Worm (Caenorhabditis elegans) whole organism, L2 larva: ENCODE measurements around the gene F37B12.3.

Source experiments
- C34F6.9 ChIP-seq: fragments of 150-350 bp; optimal IDR thresholded peaks from 2 replicates; lab custom pipeline; 2014; ENCODE audit warnings: missing biosample characterization, missing genetic modification characterization
- F13H6.1 ChIP-seq: sonication (generic microtip); optimal IDR thresholded peaks from 2 replicates; lab custom pipeline; 2016; ENCODE audit warnings: missing genetic modification characterization, missing compliant biosample characterization
- R02D3.7 ChIP-seq: fragments of 150-350 bp; optimal IDR thresholded peaks from 2 replicates; lab custom pipeline; 2014; ENCODE audit warnings: missing biosample characterization, missing genetic modification characterization
- Y55F3AM.14 ChIP-seq: fragments of 200-800 bp; sonication (Bioruptor generic); optimal IDR thresholded peaks from 2 replicates; lab custom pipeline; 2018; ENCODE audit warnings: mild to moderate bottlenecking, missing genetic modification characterization, missing compliant biosample characterization
- ZK546.5 ChIP-seq: sonication (generic microtip); optimal IDR thresholded peaks from 2 replicates; lab custom pipeline; 2017; ENCODE audit warnings: missing biosample characterization, missing genetic modification characterization
- alr-1 ChIP-seq: fragments of 150-350 bp; optimal IDR thresholded peaks from 2 replicates; lab custom pipeline; 2014; ENCODE audit warnings: missing biosample characterization, missing genetic modification characterization
- aly-2 ChIP-seq: fragments of 150-350 bp; optimal IDR thresholded peaks from 2 replicates; lab custom pipeline; 2014; ENCODE audit warnings: missing biosample characterization, missing genetic modification characterization
- ama-1 ChIP-seq: fragments of 150-350 bp; optimal IDR thresholded peaks from 2 replicates; lab custom pipeline; 2018; ENCODE audit warnings: inconsistent platforms
- blmp-1 ChIP-seq: sonication (generic microtip); optimal IDR thresholded peaks from 2 replicates; lab custom pipeline; 2017; ENCODE audit warnings: missing genetic modification characterization, mild to moderate bottlenecking, missing compliant biosample characterization, antibody characterized with exemption, moderate library complexity; ENCODE audit not compliant: insufficient read depth
- ceh-16 ChIP-seq: fragments of 150-350 bp; optimal IDR thresholded peaks from 2 replicates; lab custom pipeline; 2014; ENCODE audit warnings: missing biosample characterization, missing genetic modification characterization
- ceh-82 ChIP-seq: fragments of 150-350 bp; optimal IDR thresholded peaks from 2 replicates; lab custom pipeline; 2014; ENCODE audit warnings: missing biosample characterization, missing genetic modification characterization
- crh-2 ChIP-seq: sonication (generic microtip); optimal IDR thresholded peaks from 2 replicates; lab custom pipeline; 2017; ENCODE audit warnings: missing biosample characterization, missing genetic modification characterization
- dmd-4 ChIP-seq: sonication (generic microtip); optimal IDR thresholded peaks from 2 replicates; lab custom pipeline; 2017; ENCODE audit warnings: missing biosample characterization, missing genetic modification characterization
- egl-27 ChIP-seq: sonication (generic microtip); optimal IDR thresholded peaks from 3 replicates; lab custom pipeline; 2017; ENCODE audit warnings: missing biosample characterization, missing genetic modification reagents, missing genetic modification characterization
- elt-1 ChIP-seq: fragments of 150-350 bp; optimal IDR thresholded peaks from 2 replicates; lab custom pipeline; 2014; ENCODE audit warnings: missing biosample characterization, missing genetic modification characterization
- elt-3 ChIP-seq: sonication (generic microtip); optimal IDR thresholded peaks from 2 replicates; lab custom pipeline; 2017; ENCODE audit warnings: missing biosample characterization, missing genetic modification characterization
- fos-1 ChIP-seq: fragments of 150-350 bp; optimal IDR thresholded peaks from 2 replicates; lab custom pipeline; 2014; ENCODE audit warnings: missing biosample characterization, missing genetic modification characterization
- gmeb-1 ChIP-seq: fragments of 150-350 bp; optimal IDR thresholded peaks from 2 replicates; lab custom pipeline; 2014; ENCODE audit warnings: missing biosample characterization, missing genetic modification characterization
- lin-11 ChIP-seq: fragments of 150-350 bp; sonication (generic microtip); optimal IDR thresholded peaks from 2 replicates; lab custom pipeline; 2014; ENCODE audit warnings: missing biosample characterization, missing genetic modification characterization, inconsistent platforms, mixed read lengths
- lin-13 ChIP-seq: fragments of 150-350 bp; optimal IDR thresholded peaks from 2 replicates; lab custom pipeline; 2014; ENCODE audit warnings: missing biosample characterization, missing genetic modification reagents, missing genetic modification characterization
- lin-39 ChIP-seq: fragments of 150-350 bp; optimal IDR thresholded peaks from 2 replicates; lab custom pipeline; 2014; ENCODE audit warnings: missing biosample characterization, missing genetic modification reagents, missing genetic modification characterization
- lsy-2 ChIP-seq, 2 experiments: fragments of 150-350 bp in 1 of 2; sonication (generic microtip) in 1 of 2; optimal IDR thresholded peaks; 2 replicates each; lab custom pipeline; 2014 to 2017; ENCODE audit warnings: missing biosample characterization in 2 of 2, missing genetic modification characterization in 2 of 2
- mab-5 ChIP-seq: fragments of 150-350 bp; optimal IDR thresholded peaks from 2 replicates; lab custom pipeline; 2014; ENCODE audit warnings: missing biosample characterization, missing genetic modification characterization
- mbf-1 ChIP-seq: sonication (generic microtip); optimal IDR thresholded peaks from 2 replicates; lab custom pipeline; 2017; ENCODE audit warnings: missing biosample characterization, missing genetic modification characterization
- mdl-1 ChIP-seq, 2 experiments: fragments of 150-350 bp in 1 of 2; sonication (generic microtip) in 1 of 2; optimal IDR thresholded peaks; 2 replicates each; lab custom pipeline; 2017; ENCODE audit warnings: missing biosample characterization in 2 of 2, missing genetic modification characterization in 2 of 2
- nhr-10 ChIP-seq: sonication (generic microtip); optimal IDR thresholded peaks from 2 replicates; lab custom pipeline; 2017; ENCODE audit warnings: missing biosample characterization, missing genetic modification characterization
- nhr-11 ChIP-seq: fragments of 150-350 bp; optimal IDR thresholded peaks from 2 replicates; lab custom pipeline; 2014; ENCODE audit warnings: missing biosample characterization, missing genetic modification characterization
- nhr-12 ChIP-seq: fragments of 150-350 bp; optimal IDR thresholded peaks from 2 replicates; lab custom pipeline; 2014; ENCODE audit warnings: missing biosample characterization, missing genetic modification characterization
- nhr-129 ChIP-seq: fragments of 150-350 bp; optimal IDR thresholded peaks from 2 replicates; lab custom pipeline; 2014; ENCODE audit warnings: missing biosample characterization, missing genetic modification characterization
- nhr-21 ChIP-seq: fragments of 150-350 bp; optimal IDR thresholded peaks from 2 replicates; lab custom pipeline; 2014; ENCODE audit warnings: missing biosample characterization, missing genetic modification characterization
- nhr-23 ChIP-seq: fragments of 150-350 bp; optimal IDR thresholded peaks from 2 replicates; lab custom pipeline; 2014; ENCODE audit warnings: missing biosample characterization, missing genetic modification reagents, missing genetic modification characterization
- nhr-237 ChIP-seq: fragments of 150-350 bp; optimal IDR thresholded peaks from 2 replicates; lab custom pipeline; 2014; ENCODE audit warnings: missing biosample characterization, missing genetic modification characterization
- nhr-25 ChIP-seq: fragments of 150-350 bp; sonication (generic microtip); optimal IDR thresholded peaks from 3 replicates; lab custom pipeline; 2014; ENCODE audit warnings: missing biosample characterization, missing genetic modification characterization
- nhr-6 ChIP-seq: fragments of 150-350 bp; optimal IDR thresholded peaks from 2 replicates; lab custom pipeline; 2014; ENCODE audit warnings: missing biosample characterization, missing genetic modification characterization
- nhr-77 ChIP-seq: fragments of 150-350 bp; optimal IDR thresholded peaks from 2 replicates; lab custom pipeline; 2014; ENCODE audit warnings: missing biosample characterization, missing genetic modification characterization
- peb-1 ChIP-seq: fragments of 150-350 bp; optimal IDR thresholded peaks from 2 replicates; lab custom pipeline; 2014; ENCODE audit warnings: missing biosample characterization, missing genetic modification characterization
- sem-4 ChIP-seq: fragments of 150-350 bp; optimal IDR thresholded peaks from 2 replicates; lab custom pipeline; 2014; ENCODE audit warnings: missing biosample characterization, missing genetic modification reagents, missing genetic modification characterization
- skn-1 ChIP-seq: sonication (generic microtip); optimal IDR thresholded peaks from 2 replicates; lab custom pipeline; 2017; ENCODE audit warnings: missing biosample characterization, missing genetic modification characterization
- sma-3 ChIP-seq: sonication (generic microtip); optimal IDR thresholded peaks from 2 replicates; lab custom pipeline; 2016; ENCODE audit warnings: missing genetic modification reagents, missing genetic modification characterization, missing compliant biosample characterization
- sma-9 ChIP-seq, 2 experiments: fragments of 150-350 bp in 1 of 2; sonication (generic microtip) in 1 of 2; optimal IDR thresholded peaks; 2 replicates each; lab custom pipeline; 2014 to 2016; ENCODE audit warnings: missing genetic modification characterization in 2 of 2, mild to moderate bottlenecking in 1 of 2, missing biosample characterization in 1 of 2, missing compliant biosample characterization in 1 of 2, missing genetic modification reagents in 1 of 2, moderate library complexity in 1 of 2
- snpc-4 ChIP-seq: fragments of 150-350 bp; optimal IDR thresholded peaks from 2 replicates; lab custom pipeline; 2014; ENCODE audit warnings: missing biosample characterization, missing genetic modification characterization
- unc-39 ChIP-seq: fragments of 150-350 bp; optimal IDR thresholded peaks from 2 replicates; lab custom pipeline; 2014; ENCODE audit warnings: missing biosample characterization, missing genetic modification characterization
- unc-55 ChIP-seq: fragments of 150-350 bp; sonication (generic microtip); optimal IDR thresholded peaks from 3 replicates; lab custom pipeline; 2014; ENCODE audit warnings: missing biosample characterization, missing genetic modification reagents, missing genetic modification characterization
- unc-62 ChIP-seq: fragments of 150-350 bp; optimal IDR thresholded peaks from 2 replicates; lab custom pipeline; 2014; ENCODE audit warnings: missing biosample characterization, missing genetic modification reagents, missing genetic modification characterization
- zag-1 ChIP-seq: fragments of 150-350 bp; optimal IDR thresholded peaks from 2 replicates; lab custom pipeline; 2014; ENCODE audit warnings: missing biosample characterization, missing genetic modification characterization
- ztf-1 ChIP-seq: fragments of 200-800 bp; sonication (Bioruptor generic); conservative IDR thresholded peaks from 2 replicates; pipeline ENCODE4 v1.3.6; 2022; ENCODE audit warnings: missing genetic modification characterization, missing compliant biosample characterization
- ztf-11 ChIP-seq: sonication (generic microtip); optimal IDR thresholded peaks from 2 replicates; lab custom pipeline; 2017; ENCODE audit warnings: missing biosample characterization, missing genetic modification characterization
- ztf-4 ChIP-seq: fragments of 150-350 bp; optimal IDR thresholded peaks from 2 replicates; lab custom pipeline; 2014; ENCODE audit warnings: missing biosample characterization, missing genetic modification characterization

Gene F37B12.3

DNA sequence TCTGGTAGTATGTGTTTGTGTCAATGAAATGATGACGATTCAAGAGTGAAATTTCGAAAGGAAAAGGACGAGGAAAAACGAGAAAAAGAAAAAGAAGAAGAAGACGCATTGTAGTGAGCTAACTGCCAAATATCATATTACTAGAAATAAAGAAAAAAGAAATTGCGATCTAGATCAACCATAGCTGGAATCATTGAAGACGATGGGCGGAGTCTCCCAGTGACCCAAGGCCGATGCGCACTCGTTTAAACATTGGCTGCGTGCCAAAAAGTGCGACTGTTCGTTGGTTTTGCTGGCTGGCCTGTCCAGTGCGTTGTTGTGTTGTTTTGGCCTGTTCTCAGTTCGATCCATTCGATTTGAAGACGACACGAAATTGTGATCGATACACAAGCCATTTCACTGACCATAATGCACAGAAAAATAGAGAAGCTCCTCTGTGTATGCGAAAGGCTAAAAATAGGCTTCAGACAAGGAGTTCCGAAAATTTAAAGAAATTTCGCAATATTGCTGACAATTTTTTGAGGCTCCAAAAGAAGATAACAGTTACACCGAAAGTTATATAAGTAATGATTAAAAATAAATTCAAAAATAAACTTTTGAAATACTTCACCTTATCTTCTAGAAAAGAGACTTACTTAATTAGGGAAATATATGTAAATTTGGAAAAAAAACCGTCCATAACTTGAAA lies 21.2 kb upstream of the F37B12.3 start:
- TF ChIP-seq ztf-1 (GFP tag; lab: Robert Waterston, UW) (no peak), mbf-1 (no peak), zag-1 (tag; lab: Kevin White, UChicago) (no peak), nhr-25 (tag; lab: Kevin White, UChicago) (peak; percentile 40), unc-55 (GFP tag; lab: Kevin White, UChicago) (peak; percentile 8)
- TF ChIP-seq, all 48 proteins: peak for 2

DNA sequence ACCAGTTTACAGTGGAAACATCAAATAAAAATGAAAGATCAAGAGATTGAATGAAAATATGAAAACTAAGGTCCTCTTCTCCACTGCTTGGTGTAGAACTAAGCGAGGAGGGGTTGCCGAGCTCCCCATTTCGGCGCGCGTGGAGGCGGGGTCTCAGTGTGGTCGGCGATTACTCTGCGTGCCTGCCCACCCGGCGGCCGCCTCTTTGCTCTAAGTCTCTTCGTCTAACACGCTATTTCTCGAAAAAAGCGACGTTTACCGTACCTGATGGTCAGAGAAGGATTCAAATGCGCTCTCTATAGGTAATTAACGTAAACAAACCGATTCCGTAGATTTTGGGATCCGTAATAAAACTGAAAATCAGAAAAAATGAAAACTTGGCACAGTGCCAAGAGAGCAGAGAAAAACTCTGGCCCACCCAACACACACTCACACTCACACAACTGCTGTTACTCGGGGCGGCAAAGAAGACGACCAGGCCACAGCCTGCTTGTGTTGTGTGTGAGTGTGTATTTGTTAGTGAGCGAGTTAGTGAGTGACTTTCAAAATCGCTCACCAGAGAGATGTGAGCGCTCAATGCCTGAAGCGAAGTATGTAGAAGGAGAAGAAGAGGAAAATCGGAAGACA lies 20.5 kb upstream of the F37B12.3 start:
- TF ChIP-seq lin-39 (tag; lab: Kevin White, UChicago) = no peak
- peak; percentile 43 to 84 for TF ChIP-seq lsy-2 (tag; optimal IDR thresholded peaks at IDR 0.05; lab: Kevin White, UChicago)
- peak; percentile 79 for TF ChIP-seq zag-1 (tag; lab: Kevin White, UChicago)
- no peak for TF ChIP-seq snpc-4 (tag; lab: Kevin White, UChicago)
- TF ChIP-seq ama-1 = peak; percentile 32
- peak; percentile 63 for TF ChIP-seq sma-9 (GFP tag; optimal IDR thresholded peaks at IDR 0.05; lab: Kevin White, UChicago)
- no peak for TF ChIP-seq sma-9 (tag; optimal IDR thresholded peaks at IDR 0.05; lab: Kevin White, UChicago)
- TF ChIP-seq C34F6.9 (tag; lab: Kevin White, UChicago) = peak; percentile 80
- no peak for TF ChIP-seq nhr-6
- TF ChIP-seq gmeb-1 (tag; lab: Kevin White, UChicago) = peak; percentile 40
- TF ChIP-seq nhr-237 (tag; lab: Kevin White, UChicago) = no peak
- peak; percentile 54 for TF ChIP-seq egl-27
- TF ChIP-seq lin-13 (GFP tag; lab: Kevin White, UChicago) = peak; percentile 32
- TF ChIP-seq Y55F3AM.14 (GFP tag; lab: Kevin White, UChicago) = no peak
- TF ChIP-seq F13H6.1 (tag; lab: Kevin White, UChicago) = peak; percentile 84
- peak; percentile 24 for TF ChIP-seq ceh-16 (tag; lab: Kevin White, UChicago)
- TF ChIP-seq dmd-4 (tag; lab: Kevin White, UChicago) = no peak
- peak; percentile 40 for TF ChIP-seq sma-3 (GFP tag; lab: Kevin White, UChicago)
- peak; percentile 19 to 52 for TF ChIP-seq mdl-1 (tag; optimal IDR thresholded peaks at IDR 0.05; lab: Kevin White, UChicago)
- TF ChIP-seq mab-5 (tag; lab: Kevin White, UChicago) = peak; percentile 40
- TF ChIP-seq ztf-1 (GFP tag; lab: Robert Waterston, UW) = no peak
- no peak for TF ChIP-seq nhr-23 (tag; lab: Kevin White, UChicago)
- no peak for TF ChIP-seq skn-1 (tag; lab: Kevin White, UChicago)
- no peak for TF ChIP-seq ceh-82 (tag; lab: Kevin White, UChicago)
- TF ChIP-seq alr-1 (tag; lab: Kevin White, UChicago) = no peak
- no peak for TF ChIP-seq nhr-77 (tag; lab: Kevin White, UChicago)
- TF ChIP-seq mbf-1 = no peak
- TF ChIP-seq nhr-10 = no peak
- TF ChIP-seq aly-2 (tag; lab: Kevin White, UChicago) = no peak
- peak; percentile 62 for TF ChIP-seq fos-1
- TF ChIP-seq R02D3.7 (tag; lab: Kevin White, UChicago) = no peak
- peak; percentile 71 for TF ChIP-seq lin-11 (tag; lab: Kevin White, UChicago)
- TF ChIP-seq unc-55 (GFP tag; lab: Kevin White, UChicago) = peak; percentile 81
- no peak for TF ChIP-seq nhr-21 (tag; lab: Kevin White, UChicago)
- TF ChIP-seq sem-4 = peak; percentile 40
- TF ChIP-seq unc-62 (GFP tag; lab: Kevin White, UChicago) = no peak
- peak; percentile 71 for TF ChIP-seq ztf-4 (tag; lab: Kevin White, UChicago)
- TF ChIP-seq ztf-11 (tag; lab: Kevin White, UChicago) = no peak
- no peak for TF ChIP-seq unc-39 (tag; lab: Kevin White, UChicago)
- TF ChIP-seq elt-1 = no peak
- peak; percentile 95 for TF ChIP-seq nhr-129
- no peak for TF ChIP-seq elt-3 (tag; lab: Kevin White, UChicago)
- TF ChIP-seq nhr-25 (tag; lab: Kevin White, UChicago) = peak; percentile 30
- TF ChIP-seq ZK546.5 (tag; lab: Kevin White, UChicago) = no peak
- no peak for TF ChIP-seq nhr-11 (tag; lab: Kevin White, UChicago)
- TF ChIP-seq crh-2 = peak; percentile 61
- no peak for TF ChIP-seq nhr-12 (tag; lab: Kevin White, UChicago)
- no peak for TF ChIP-seq peb-1
- no peak for TF ChIP-seq blmp-1 (tag; lab: Kevin White, UChicago)
